Worm (Caenorhabditis elegans) whole organism, L4/young adult: Measurements from ENCODE around the gene H37A05.4.

Experiments used
- W03F9.2 ChIP-seq: fragments of 150-350 bp; optimal IDR thresholded peaks from 2 replicates; lab custom pipeline; 2014; ENCODE audit warnings: missing biosample characterization, missing genetic modification characterization
- dao-5 ChIP-seq: sonication (generic microtip); optimal IDR thresholded peaks from 2 replicates; lab custom pipeline; 2016; ENCODE audit warnings: missing genotype, missing genetic modification characterization, moderate library complexity, missing compliant biosample characterization
- him-1 ChIP-seq: sonication (generic microtip); optimal IDR thresholded peaks from 2 replicates; lab custom pipeline; 2016; ENCODE audit warnings: missing genotype, missing genetic modification reagents, missing genetic modification characterization, missing compliant biosample characterization

DNA sequence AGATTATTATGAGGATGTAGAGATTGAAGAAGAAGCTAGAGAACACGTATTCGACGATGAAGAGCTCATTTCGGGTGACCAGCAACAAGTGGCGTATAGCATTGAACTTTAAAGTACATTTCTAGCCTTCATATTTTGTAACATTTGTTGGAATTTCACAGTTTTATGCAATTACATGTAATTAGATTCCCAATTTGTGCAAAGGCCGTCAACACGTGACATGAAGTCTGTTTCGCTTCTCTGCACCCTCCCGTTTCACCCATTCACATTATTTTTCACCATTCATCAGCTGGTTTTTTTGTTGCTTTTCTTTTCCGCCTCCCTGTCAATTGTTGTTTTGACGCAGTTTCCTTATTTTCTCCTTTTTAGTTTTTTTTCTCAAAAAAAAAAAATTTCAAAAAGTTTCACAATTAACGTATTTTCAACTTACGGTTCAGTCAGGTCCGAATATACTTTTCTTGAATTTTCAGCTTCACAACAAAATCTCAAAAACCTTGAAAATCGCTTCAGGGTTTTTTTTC lies 22.4 kb downstream of the H37A05.4 start, which contains the start of gene sde-2:
- TF ChIP-seq him-1 (tag; lab: Kevin White, UChicago) (no peak), dao-5 (tag; lab: Kevin White, UChicago) (no peak), W03F9.2 (tag; lab: Kevin White, UChicago) (no peak)
